Worm (Caenorhabditis elegans) whole organism, late embryonic: ENCODE measurements around the gene ins-11.

Source experiments
- K09A11.1 ChIP-seq: sonication (generic microtip); optimal IDR thresholded peaks from 2 replicates; lab custom pipeline; 2017; ENCODE audit warnings: antibody characterized with exemption, mild to moderate bottlenecking, missing genetic modification characterization, missing compliant biosample characterization; ENCODE audit not compliant: insufficient read depth
- Y22D7AL.16 ChIP-seq: sonication (generic microtip); optimal IDR thresholded peaks from 2 replicates; lab custom pipeline; 2016; ENCODE audit warnings: missing genetic modification characterization, missing compliant biosample characterization
- ceh-18 ChIP-seq: sonication (generic microtip); optimal IDR thresholded peaks from 2 replicates; lab custom pipeline; 2016; ENCODE audit warnings: missing genetic modification characterization, missing compliant biosample characterization
- ceh-30 ChIP-seq: fragments of 150-350 bp; optimal IDR thresholded peaks from 2 replicates; lab custom pipeline; 2014; ENCODE audit warnings: missing biosample characterization, missing genetic modification characterization
- ceh-31 ChIP-seq: sonication (generic microtip); optimal IDR thresholded peaks from 2 replicates; lab custom pipeline; 2016; ENCODE audit warnings: missing genetic modification characterization, missing compliant biosample characterization
- ceh-34 ChIP-seq: sonication (generic microtip); optimal IDR thresholded peaks from 2 replicates; lab custom pipeline; 2016; ENCODE audit warnings: mild to moderate bottlenecking, missing genetic modification characterization, missing compliant biosample characterization
- ceh-48 ChIP-seq: sonication (generic microtip); optimal IDR thresholded peaks from 2 replicates; lab custom pipeline; 2016; ENCODE audit warnings: missing genetic modification characterization, inconsistent platforms, missing compliant biosample characterization
- ceh-6 ChIP-seq: fragments of 200-800 bp; sonication (Bioruptor generic); optimal IDR thresholded peaks from 2 replicates; lab custom pipeline; 2018; ENCODE audit warnings: mild to moderate bottlenecking, missing genetic modification characterization, missing compliant biosample characterization
- ceh-9 ChIP-seq: sonication (generic microtip); optimal IDR thresholded peaks from 2 replicates; lab custom pipeline; 2016; ENCODE audit warnings: mild to moderate bottlenecking, missing genetic modification characterization, inconsistent platforms, missing compliant biosample characterization
- che-1 ChIP-seq: sonication (generic microtip); optimal IDR thresholded peaks from 2 replicates; lab custom pipeline; 2016; ENCODE audit warnings: mild to moderate bottlenecking, missing genetic modification characterization, missing compliant biosample characterization
- dmd-4 ChIP-seq: sonication (generic microtip); optimal IDR thresholded peaks from 2 replicates; lab custom pipeline; 2016; ENCODE audit warnings: borderline replicate concordance, missing genetic modification characterization, missing compliant biosample characterization
- elt-2 ChIP-seq: sonication (generic microtip); optimal IDR thresholded peaks from 2 replicates; lab custom pipeline; 2016; ENCODE audit warnings: missing genetic modification reagents, missing genetic modification characterization, missing compliant biosample characterization
- elt-4 ChIP-seq: sonication (generic microtip); optimal IDR thresholded peaks from 2 replicates; lab custom pipeline; 2016; ENCODE audit warnings: missing genetic modification characterization, missing compliant biosample characterization
- ets-4 ChIP-seq: sonication (generic microtip); optimal IDR thresholded peaks from 2 replicates; lab custom pipeline; 2016; ENCODE audit warnings: missing genetic modification characterization, missing compliant biosample characterization
- eyg-1 ChIP-seq: sonication (generic microtip); optimal IDR thresholded peaks from 2 replicates; lab custom pipeline; 2016; ENCODE audit warnings: missing genotype, missing genetic modification characterization, missing compliant biosample characterization
- fkh-6 ChIP-seq: sonication (generic microtip); optimal IDR thresholded peaks from 2 replicates; lab custom pipeline; 2016; ENCODE audit warnings: missing genetic modification characterization, missing compliant biosample characterization
- gmeb-2 ChIP-seq: sonication (generic microtip); optimal IDR thresholded peaks from 2 replicates; lab custom pipeline; 2016; ENCODE audit warnings: missing genetic modification characterization, inconsistent platforms, missing compliant biosample characterization
- hlh-13 ChIP-seq: fragments of 200-800 bp; sonication (Bioruptor generic); optimal IDR thresholded peaks from 2 replicates; lab custom pipeline; 2018; ENCODE audit warnings: mild to moderate bottlenecking, missing genetic modification characterization, missing compliant biosample characterization
- hlh-15 ChIP-seq: sonication (generic microtip); optimal IDR thresholded peaks from 2 replicates; lab custom pipeline; 2016; ENCODE audit warnings: missing genetic modification characterization, missing compliant biosample characterization
- hlh-8 ChIP-seq: sonication (generic microtip); optimal IDR thresholded peaks from 2 replicates; lab custom pipeline; 2016; ENCODE audit warnings: missing genotype, missing genetic modification characterization, missing compliant biosample characterization
- lim-6 ChIP-seq: sonication (generic microtip); optimal IDR thresholded peaks from 2 replicates; lab custom pipeline; 2016; ENCODE audit warnings: missing genetic modification characterization, missing compliant biosample characterization
- madf-2 ChIP-seq: sonication (generic microtip); optimal IDR thresholded peaks from 2 replicates; lab custom pipeline; 2017; ENCODE audit warnings: missing genetic modification characterization, missing compliant biosample characterization
- nfya-1 ChIP-seq: sonication (generic microtip); optimal IDR thresholded peaks from 2 replicates; lab custom pipeline; 2017; ENCODE audit warnings: missing genetic modification characterization, mild to moderate bottlenecking, missing compliant biosample characterization, antibody characterized with exemption, moderate library complexity
- nhr-11 ChIP-seq: fragments of 150-350 bp; optimal IDR thresholded peaks from 2 replicates; lab custom pipeline; 2014; ENCODE audit warnings: missing biosample characterization, missing genetic modification characterization
- nhr-232 ChIP-seq: sonication (generic microtip); optimal IDR thresholded peaks from 2 replicates; lab custom pipeline; 2016; ENCODE audit warnings: missing genetic modification characterization, missing compliant biosample characterization
- npax-4 ChIP-seq: sonication (generic microtip); optimal IDR thresholded peaks from 2 replicates; lab custom pipeline; 2016; ENCODE audit warnings: missing genetic modification characterization, missing compliant biosample characterization
- pat-9 ChIP-seq: fragments of 200-800 bp; sonication (Bioruptor generic); optimal IDR thresholded peaks from 2 replicates; lab custom pipeline; 2018; ENCODE audit warnings: mild to moderate bottlenecking, missing genetic modification characterization, moderate library complexity, missing compliant biosample characterization
- pax-1 ChIP-seq: fragments of 150-350 bp; optimal IDR thresholded peaks from 2 replicates; lab custom pipeline; 2014; ENCODE audit warnings: missing biosample characterization, missing genetic modification characterization
- pha-4 ChIP-seq: fragments of 150-350 bp; optimal IDR thresholded peaks from 2 replicates; lab custom pipeline; 2018; ENCODE audit warnings: missing biosample characterization, missing genetic modification reagents, missing genetic modification characterization
- pqm-1 ChIP-seq: sonication (generic microtip); optimal IDR thresholded peaks from 2 replicates; lab custom pipeline; 2016; ENCODE audit warnings: missing genetic modification characterization, missing compliant biosample characterization
- pros-1 ChIP-seq: fragments of 150-350 bp; optimal IDR thresholded peaks from 2 replicates; lab custom pipeline; 2014; ENCODE audit warnings: missing biosample characterization, missing genetic modification reagents, missing genetic modification characterization
- rnt-1 ChIP-seq: sonication (generic microtip); optimal IDR thresholded peaks from 2 replicates; lab custom pipeline; 2016; ENCODE audit warnings: missing genetic modification characterization, missing compliant biosample characterization
- sox-2 ChIP-seq: fragments of 200-800 bp; sonication (Bioruptor generic); IDR thresholded peaks from 2 replicates; pipeline ENCODE4 v1.3.6; 2022; ENCODE audit warnings: missing genetic modification reagents, missing genetic modification characterization, missing compliant biosample characterization
- syd-9 ChIP-seq: sonication (generic microtip); optimal IDR thresholded peaks from 2 replicates; lab custom pipeline; 2016; ENCODE audit warnings: mild to moderate bottlenecking, missing genetic modification characterization, moderate library complexity, missing compliant biosample characterization
- tbx-2 ChIP-seq: sonication (generic microtip); optimal IDR thresholded peaks from 2 replicates; lab custom pipeline; 2016; ENCODE audit warnings: missing genetic modification characterization, missing compliant biosample characterization
- tbx-7 ChIP-seq: sonication (generic microtip); optimal IDR thresholded peaks from 2 replicates; lab custom pipeline; 2016; ENCODE audit warnings: missing genotype, missing genetic modification characterization, missing compliant biosample characterization
- ttx-3 ChIP-seq: sonication (generic microtip); optimal IDR thresholded peaks from 2 replicates; lab custom pipeline; 2016; ENCODE audit warnings: missing genetic modification reagents, missing genetic modification characterization, missing compliant biosample characterization
- unc-3 ChIP-seq, 2 experiments: fragments of 200-800 bp in 1 of 2; sonication (Bioruptor generic) in 1 of 2; sonication (generic microtip) in 1 of 2; conservative IDR thresholded peaks in 1 of 2; optimal IDR thresholded peaks in 1 of 2; 2 replicates each; pipeline versions ENCODE4 v1.3.6 to Lab custom; 2016 to 2022; ENCODE audit warnings: missing compliant biosample characterization in 2 of 2, missing genetic modification characterization in 2 of 2, missing genetic modification reagents in 1 of 2
- unc-86 ChIP-seq: sonication (generic microtip); optimal IDR thresholded peaks from 2 replicates; lab custom pipeline; 2016; ENCODE audit warnings: missing genetic modification characterization, missing compliant biosample characterization
- zip-5 ChIP-seq: sonication (generic microtip); optimal IDR thresholded peaks from 2 replicates; lab custom pipeline; 2016; ENCODE audit warnings: missing genetic modification characterization, missing compliant biosample characterization
- ztf-16 ChIP-seq: sonication (generic microtip); optimal IDR thresholded peaks from 2 replicates; lab custom pipeline; 2017; ENCODE audit warnings: missing genetic modification characterization, missing compliant biosample characterization

Gene ins-11

ce11 chrII:5579236-5579635, 22.7 kb downstream of the ins-11 start:
- TF ChIP-seq pat-9 (tag; lab: Kevin White, UChicago) (no peak), ceh-34 (no peak), ceh-31 (tag; lab: Kevin White, UChicago) (no peak), syd-9 (no peak), rnt-1 (tag; lab: Kevin White, UChicago) (no peak), ztf-16 (tag; lab: Kevin White, UChicago) (no peak), eyg-1 (tag; lab: Kevin White, UChicago) (no peak), pha-4 (no peak), ceh-30 (tag; lab: Kevin White, UChicago) (no peak), che-1 (no peak), unc-3 (GFP tag; conservative IDR thresholded peaks at IDR 0.05; lab: Robert Waterston, UW) (no peak), unc-3 (tag; optimal IDR thresholded peaks at IDR 0.05; lab: Kevin White, UChicago) (no peak), Y22D7AL.16 (tag; lab: Kevin White, UChicago) (no peak), unc-86 (tag; lab: Kevin White, UChicago) (no peak), pax-1 (tag; lab: Kevin White, UChicago) (no peak), pros-1 (tag; lab: Kevin White, UChicago) (no peak), npax-4 (tag; lab: Kevin White, UChicago) (no peak), hlh-13 (GFP tag; lab: Kevin White, UChicago) (no peak)

- TF ChIP-seq ceh-9 (no peak), zip-5 (tag; lab: Kevin White, UChicago) (no peak)
- TF ChIP-seq, all 69 proteins: peak for 0
Observed at ce11 chrII:5582309-5582708, 25.8 kb downstream of the ins-11 start, which contains the start of gene T25E4.2. Gene T25E4.2, minus strand, starts transcription at chrII:5582409.

- peak; percentile 98 for TF ChIP-seq elt-2 (tag; lab: Kevin White, UChicago)
- no peak for TF ChIP-seq pat-9 (tag; lab: Kevin White, UChicago)
Observed at ce11 chrII:5585788-5586187, 29.3 kb downstream of the ins-11 start, which contains the start of gene lys-8. Gene lys-8, plus strand, starts transcription at chrII:5586178.

- TF ChIP-seq lim-6 (tag; lab: Kevin White, UChicago) (no peak), ceh-9 (no peak), ets-4 (tag; lab: Kevin White, UChicago) (no peak), ceh-34 (no peak), nfya-1 (tag; lab: Kevin White, UChicago) (no peak), fkh-6 (tag; lab: Kevin White, UChicago) (no peak), zip-5 (tag; lab: Kevin White, UChicago) (no peak), sox-2 (GFP tag; lab: Robert Waterston, UW) (no peak), npax-4 (tag; lab: Kevin White, UChicago) (no peak), tbx-2 (tag; lab: Kevin White, UChicago) (no peak), ttx-3 (tag; lab: Kevin White, UChicago) (no peak), pros-1 (tag; lab: Kevin White, UChicago) (no peak), nhr-11 (tag; lab: Kevin White, UChicago) (no peak), ztf-16 (tag; lab: Kevin White, UChicago) (no peak), che-1 (no peak), dmd-4 (no peak), gmeb-2 (tag; lab: Kevin White, UChicago) (no peak), K09A11.1 (tag; lab: Kevin White, UChicago) (no peak), madf-2 (tag; lab: Kevin White, UChicago) (no peak)
Observed at ce11 chrII:5587794-5588193, 31.3 kb downstream of the ins-11 start.

- TF ChIP-seq hlh-13 (GFP tag; lab: Kevin White, UChicago), result no peak
- TF ChIP-seq pqm-1 (tag; lab: Kevin White, UChicago), result no peak
- no peak for TF ChIP-seq ceh-34
- no peak for TF ChIP-seq ets-4 (tag; lab: Kevin White, UChicago)
- TF ChIP-seq ceh-18 (tag; lab: Kevin White, UChicago), result no peak
- TF ChIP-seq lim-6 (tag; lab: Kevin White, UChicago), result no peak
- TF ChIP-seq hlh-15 (tag; lab: Kevin White, UChicago), result no peak
- TF ChIP-seq nhr-232 (tag; lab: Kevin White, UChicago), result no peak
- no peak for TF ChIP-seq Y22D7AL.16 (tag; lab: Kevin White, UChicago)
- no peak for TF ChIP-seq npax-4 (tag; lab: Kevin White, UChicago)
- TF ChIP-seq hlh-8 (tag; lab: Kevin White, UChicago), result no peak
- TF ChIP-seq ceh-6 (GFP tag; lab: Kevin White, UChicago), result no peak
- TF ChIP-seq tbx-7 (tag; lab: Kevin White, UChicago), result no peak
- no peak for TF ChIP-seq elt-4
- TF ChIP-seq ceh-48 (tag; lab: Kevin White, UChicago), result no peak
- no peak for TF ChIP-seq ttx-3 (tag; lab: Kevin White, UChicago)
- no peak for TF ChIP-seq eyg-1 (tag; lab: Kevin White, UChicago)
- TF ChIP-seq K09A11.1 (tag; lab: Kevin White, UChicago), result no peak
- TF ChIP-seq elt-2 (tag; lab: Kevin White, UChicago), result no peak
Observed at ce11 chrII:5589690-5590089, 33.2 kb downstream of the ins-11 start, which contains the start of gene C17G10.13. Gene C17G10.13, minus strand, starts transcription at chrII:5589790.
